Worm (Caenorhabditis elegans) whole organism, young adult: Measurements from ENCODE around the gene cyy-1.

Experiments
- B0035.1 ChIP-seq: sonication (generic microtip); optimal IDR thresholded peaks from 2 replicates; lab custom pipeline; 2016; ENCODE audit warnings: missing genetic modification characterization, mild to moderate bottlenecking, missing compliant biosample characterization, missing genotype, missing genetic modification reagents
- F10E7.11 ChIP-seq: sonication (generic microtip); optimal IDR thresholded peaks from 2 replicates; lab custom pipeline; 2017; ENCODE audit warnings: mild to moderate bottlenecking, missing genetic modification characterization, moderate library complexity, missing compliant biosample characterization
- F33H1.4 ChIP-seq: fragments of 200-800 bp; sonication (Bioruptor generic); IDR thresholded peaks from 2 replicates; pipeline ENCODE4 v1.3.6; 2022; ENCODE audit warnings: missing genetic modification reagents, missing genetic modification characterization, missing compliant biosample characterization
- F55B11.4 ChIP-seq: sonication (generic microtip); optimal IDR thresholded peaks from 2 replicates; lab custom pipeline; 2016; ENCODE audit warnings: missing compliant biosample characterization, missing genetic modification characterization, borderline replicate concordance; ENCODE audit not compliant: insufficient read depth
- T26A5.8 ChIP-seq: sonication (generic microtip); optimal IDR thresholded peaks from 2 replicates; lab custom pipeline; 2016; ENCODE audit warnings: missing genetic modification characterization, missing compliant biosample characterization
- attf-5 ChIP-seq: fragments of 200-800 bp; sonication (Bioruptor generic); optimal IDR thresholded peaks from 2 replicates; lab custom pipeline; 2018; ENCODE audit warnings: mild to moderate bottlenecking, missing genetic modification characterization, missing compliant biosample characterization
- attf-6 ChIP-seq: fragments of 200-800 bp; sonication (Bioruptor generic); IDR thresholded peaks from 2 replicates; pipeline ENCODE4 v1.3.6; 2022; ENCODE audit warnings: missing genetic modification reagents, missing genetic modification characterization, missing compliant biosample characterization
- cebp-1 ChIP-seq, 2 experiments: fragments of 200-800 bp in 1 of 2; sonication (Bioruptor generic) in 1 of 2; sonication (generic microtip) in 1 of 2; IDR thresholded peaks in 1 of 2; optimal IDR thresholded peaks in 1 of 2; 2 replicates each; pipeline versions ENCODE4 v1.3.6 to Lab custom; 2017 to 2022; ENCODE audit warnings: missing compliant biosample characterization in 2 of 2, missing genetic modification characterization in 2 of 2, mild to moderate bottlenecking in 1 of 2, missing genetic modification reagents in 1 of 2, moderate library complexity in 1 of 2
- chd-7 ChIP-seq: sonication (generic microtip); optimal IDR thresholded peaks from 2 replicates; lab custom pipeline; 2016; ENCODE audit warnings: mild to moderate bottlenecking, missing genetic modification characterization, moderate library complexity, missing compliant biosample characterization
- die-1 ChIP-seq: sonication (generic microtip); optimal IDR thresholded peaks from 2 replicates; lab custom pipeline; 2016; ENCODE audit warnings: missing genotype, mild to moderate bottlenecking, missing genetic modification characterization, missing compliant biosample characterization
- efl-1 ChIP-seq: fragments of 150-350 bp; optimal IDR thresholded peaks from 2 replicates; lab custom pipeline; 2014; ENCODE audit warnings: missing biosample characterization, missing genetic modification reagents, missing genetic modification characterization
- egl-18 ChIP-seq: fragments of 200-800 bp; sonication (Bioruptor generic); IDR thresholded peaks from 2 replicates; pipeline ENCODE4 v1.3.6; 2022; ENCODE audit warnings: missing genetic modification reagents, missing genetic modification characterization, missing compliant biosample characterization
- gei-17 ChIP-seq: fragments of 200-800 bp; sonication (Bioruptor generic); optimal IDR thresholded peaks from 2 replicates; lab custom pipeline; 2018; ENCODE audit warnings: mild to moderate bottlenecking, missing genetic modification characterization, missing compliant biosample characterization
- hlh-12 ChIP-seq: sonication (generic microtip); optimal IDR thresholded peaks from 2 replicates; lab custom pipeline; 2016; ENCODE audit warnings: missing genetic modification characterization, missing compliant biosample characterization
- hmg-1.2 ChIP-seq: fragments of 200-800 bp; sonication (Bioruptor generic); IDR thresholded peaks from 2 replicates; pipeline ENCODE4 v1.3.6; 2022; ENCODE audit warnings: missing genetic modification reagents, missing genetic modification characterization, missing compliant biosample characterization
- let-607 ChIP-seq, 2 experiments: fragments of 200-800 bp in 1 of 2; sonication (Bioruptor generic) in 1 of 2; sonication (generic microtip) in 1 of 2; optimal IDR thresholded peaks; 2 replicates each; lab custom pipeline; 2016 to 2018; ENCODE audit warnings: mild to moderate bottlenecking in 2 of 2, missing compliant biosample characterization in 2 of 2, missing genetic modification characterization in 2 of 2, moderate library complexity in 2 of 2, missing genotype in 1 of 2
- lin-26 ChIP-seq: fragments of 200-800 bp; sonication (Bioruptor generic); IDR thresholded peaks from 2 replicates; pipeline ENCODE4 v1.3.6; 2022; ENCODE audit warnings: missing genetic modification reagents, missing genetic modification characterization, missing compliant biosample characterization
- lin-35 ChIP-seq, 3 experiments: fragments of 150-350 bp in 2 of 3; sonication (generic microtip) in 1 of 3; optimal IDR thresholded peaks; 2 replicates each; lab custom pipeline; 2014 to 2018; ENCODE audit warnings: missing biosample characterization in 3 of 3, missing genetic modification characterization in 3 of 3, missing genetic modification reagents in 3 of 3
- lin-40 ChIP-seq: sonication (generic microtip); optimal IDR thresholded peaks from 2 replicates; lab custom pipeline; 2016; ENCODE audit warnings: missing genetic modification characterization, mild to moderate bottlenecking, missing compliant biosample characterization, missing genotype, missing genetic modification reagents
- lin-54 ChIP-seq: fragments of 200-800 bp; sonication (Bioruptor generic); optimal IDR thresholded peaks from 2 replicates; lab custom pipeline; 2018; ENCODE audit warnings: mild to moderate bottlenecking, missing genetic modification characterization, missing compliant biosample characterization
- lir-1 ChIP-seq: fragments of 200-800 bp; sonication (Bioruptor generic); conservative IDR thresholded peaks from 2 replicates; pipeline ENCODE4 v1.3.6; 2022; ENCODE audit warnings: missing genetic modification reagents, missing genetic modification characterization, missing compliant biosample characterization
- lsl-1 ChIP-seq: fragments of 200-800 bp; sonication (Bioruptor generic); optimal IDR thresholded peaks from 2 replicates; lab custom pipeline; 2018; ENCODE audit warnings: mild to moderate bottlenecking, missing genetic modification characterization, moderate library complexity, missing compliant biosample characterization
- madf-6 ChIP-seq: fragments of 200-800 bp; sonication (Bioruptor generic); IDR thresholded peaks from 2 replicates; pipeline ENCODE4 v1.3.6; 2022; ENCODE audit warnings: missing genetic modification reagents, missing genetic modification characterization, missing compliant biosample characterization
- madf-8 ChIP-seq: fragments of 200-800 bp; sonication (Bioruptor generic); conservative IDR thresholded peaks from 2 replicates; pipeline ENCODE4 v1.3.6; 2022; ENCODE audit warnings: missing genetic modification reagents, missing genetic modification characterization, missing compliant biosample characterization
- nhr-27 ChIP-seq: fragments of 200-800 bp; sonication (Bioruptor generic); optimal IDR thresholded peaks from 2 replicates; lab custom pipeline; 2018; ENCODE audit warnings: mild to moderate bottlenecking, missing genetic modification characterization, moderate library complexity, missing compliant biosample characterization
- nhr-80 ChIP-seq: sonication (generic microtip); optimal IDR thresholded peaks from 2 replicates; lab custom pipeline; 2016; ENCODE audit warnings: missing genetic modification characterization, missing compliant biosample characterization
- rec-8 ChIP-seq, 2 experiments: sonication (generic microtip); optimal IDR thresholded peaks; 2 replicates each; lab custom pipeline; 2016; ENCODE audit warnings: mild to moderate bottlenecking in 2 of 2, missing genetic modification characterization in 2 of 2, missing genetic modification reagents in 2 of 2, missing genotype in 2 of 2, missing biosample characterization in 1 of 2, missing compliant biosample characterization in 1 of 2, moderate library complexity in 1 of 2
- snpc-1.3 ChIP-seq: sonication (generic microtip); optimal IDR thresholded peaks from 2 replicates; lab custom pipeline; 2017; ENCODE audit warnings: missing genetic modification characterization, mild to moderate bottlenecking, missing compliant biosample characterization, antibody characterized with exemption, moderate library complexity, missing genotype, missing genetic modification reagents; ENCODE audit not compliant: insufficient read depth
- xnd-1 ChIP-seq: sonication (generic microtip); optimal IDR thresholded peaks from 2 replicates; lab custom pipeline; 2016; ENCODE audit warnings: missing genotype, missing genetic modification reagents, missing genetic modification characterization, missing compliant biosample characterization
- ztf-18 ChIP-seq: sonication (generic microtip); optimal IDR thresholded peaks from 2 replicates; lab custom pipeline; 2016; ENCODE audit warnings: missing genotype, mild to moderate bottlenecking, missing genetic modification characterization, missing compliant biosample characterization
- ztf-22 ChIP-seq: fragments of 200-800 bp; sonication (Bioruptor generic); optimal IDR thresholded peaks from 2 replicates; lab custom pipeline; 2018; ENCODE audit warnings: mild to moderate bottlenecking, missing genetic modification characterization, moderate library complexity, missing compliant biosample characterization
- ztf-26 ChIP-seq: sonication (generic microtip); optimal IDR thresholded peaks from 2 replicates; lab custom pipeline; 2017; ENCODE audit warnings: missing genetic modification characterization, missing compliant biosample characterization
- ztf-28 ChIP-seq: fragments of 200-800 bp; sonication (Bioruptor generic); IDR thresholded peaks from 2 replicates; pipeline ENCODE4 v1.3.6; 2022; ENCODE audit warnings: missing genetic modification reagents, missing genetic modification characterization, missing compliant biosample characterization

The cyy-1 gene

DNA sequence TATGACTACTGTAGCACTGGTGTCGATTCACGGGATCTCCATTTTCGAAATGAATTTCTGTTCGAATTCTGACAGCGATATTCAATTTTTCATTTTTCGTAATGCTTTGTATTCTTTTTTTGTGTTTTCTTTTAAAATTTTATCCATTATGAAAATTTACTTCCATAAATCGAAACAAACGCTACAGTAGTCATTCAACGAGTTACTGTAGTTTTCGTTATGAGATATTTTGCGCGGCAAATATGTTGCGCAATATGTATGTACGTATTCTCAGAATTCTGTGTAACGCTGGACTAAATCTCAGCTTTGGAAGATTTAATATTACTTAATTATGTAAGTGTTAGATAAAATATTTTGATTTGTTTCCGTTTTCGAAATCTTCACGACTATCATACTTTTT is 36.5 kb upstream of the cyy-1 start:
- TF ChIP-seq attf-5 (GFP tag; lab: Kevin White, UChicago) (no peak), chd-7 (tag; lab: Kevin White, UChicago) (no peak), lin-40 (no peak), attf-6 (GFP tag; lab: Robert Waterston, UW) (no peak), ztf-26 (tag; lab: Kevin White, UChicago) (no peak), die-1 (no peak), ztf-22 (GFP tag; lab: Kevin White, UChicago) (no peak), B0035.1 (tag; lab: Kevin White, UChicago) (no peak), egl-18 (GFP tag; lab: Robert Waterston, UW) (no peak), lin-26 (GFP tag; lab: Robert Waterston, UW) (no peak), madf-8 (GFP tag; lab: Robert Waterston, UW) (no peak), rec-8 (tag; optimal IDR thresholded peaks at IDR 0.05; lab: Kevin White, UChicago) (no peak), F55B11.4 (tag; lab: Kevin White, UChicago) (no peak), lir-1 (GFP tag; lab: Robert Waterston, UW) (no peak), ztf-28 (GFP tag; lab: Robert Waterston, UW) (no peak), F10E7.11 (tag; lab: Kevin White, UChicago) (no peak)

DNA sequence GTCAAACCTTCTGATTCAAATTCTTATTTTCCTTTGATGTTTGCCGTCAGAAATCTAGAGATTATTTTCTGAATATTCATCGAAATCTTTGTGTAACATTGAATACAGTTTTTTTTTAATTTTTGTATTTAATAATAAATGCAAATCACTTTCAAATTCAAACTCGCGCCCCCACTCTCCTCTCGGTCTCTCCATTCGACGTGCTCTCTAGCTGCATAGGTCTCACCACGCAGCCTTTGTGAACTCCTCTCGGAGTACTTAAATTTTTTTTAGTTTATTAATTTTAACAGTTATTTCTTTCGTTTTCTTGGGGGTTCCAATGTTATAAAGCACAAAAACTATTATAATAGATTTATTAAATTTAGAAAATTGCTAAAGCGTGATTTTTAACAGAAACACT is 35.5 kb upstream of the cyy-1 start:
- TF ChIP-seq lin-35 (GFP tag; optimal IDR thresholded peaks at IDR 0.05; lab: Kevin White, UChicago) = no peak
- TF ChIP-seq snpc-1.3 (tag; lab: Kevin White, UChicago) = peak; percentile 54
- peak; percentile 28; the same call in 1 of the 2 replicates for TF ChIP-seq madf-6 (GFP tag; lab: Robert Waterston, UW)
- TF ChIP-seq F33H1.4 (GFP tag; lab: Robert Waterston, UW) = peak; percentile 69
- peak; percentile 38 for TF ChIP-seq lsl-1
- TF ChIP-seq efl-1 (GFP tag; lab: Kevin White, UChicago) = peak; percentile 60
- peak; percentile 71 for TF ChIP-seq hmg-1.2
- TF ChIP-seq nhr-27 (tag; lab: Kevin White, UChicago) = no peak
- TF ChIP-seq xnd-1 = no peak
- TF ChIP-seq rec-8 (tag; optimal IDR thresholded peaks at IDR 0.05; lab: Kevin White, UChicago) = no peak
- TF ChIP-seq lin-54 (GFP tag; lab: Kevin White, UChicago) = peak; percentile 64
- TF ChIP-seq gei-17 = no peak
- TF ChIP-seq, all 124 proteins: peak for 7

ce11 chrIII:8370846-8371257 is 34.8 kb upstream of the cyy-1 start:
- TF ChIP-seq attf-5 (GFP tag; lab: Kevin White, UChicago) (peak; percentile 4), madf-6 (GFP tag; lab: Robert Waterston, UW) (no peak), hmg-1.2 (peak; percentile 66; the same call in 1 of the 2 replicates), ztf-18 (tag; lab: Kevin White, UChicago) (no peak), let-607 (tag; optimal IDR thresholded peaks at IDR 0.05; lab: Kevin White, UChicago) (peak in 1 of 2 experiments; percentile 2), gei-17 (no peak), egl-18 (GFP tag; lab: Robert Waterston, UW) (no peak), cebp-1 (GFP tag; IDR thresholded peaks at IDR 0.05; lab: Robert Waterston, UW) (no peak), cebp-1 (tag; optimal IDR thresholded peaks at IDR 0.05; lab: Kevin White, UChicago) (peak; percentile 68), ztf-26 (tag; lab: Kevin White, UChicago) (peak; percentile 24), nhr-80 (peak; percentile 61), hlh-12 (no peak), lin-40 (peak; percentile 73), chd-7 (tag; lab: Kevin White, UChicago) (no peak), T26A5.8 (no peak)
